Fruit fly (Drosophila melanogaster) Kc167 (cell line): ENCODE results near the gene CG7650.

ENCODE experiments used
- Sin3A ChIP-seq: fragments of >200 bp; optimal IDR thresholded peaks from 2 replicates; lab custom pipeline; 2018; ENCODE audit warnings: missing external identifiers
- h ChIP-seq: fragments of >200 bp; optimal IDR thresholded peaks from 3 replicates; lab custom pipeline; 2018; ENCODE audit warnings: missing external identifiers
- insv ChIP-seq: fragments of >200 bp; optimal IDR thresholded peaks from 3 replicates; lab custom pipeline; 2018; ENCODE audit warnings: missing external identifiers
- psq ChIP-seq: fragments of >200 bp; optimal IDR thresholded peaks from 2 replicates; lab custom pipeline; 2017; ENCODE audit warnings: missing external identifiers
- ttk ChIP-seq: sonication (Bioruptor generic); optimal IDR thresholded peaks from 2 replicates; lab custom pipeline; 2017; ENCODE audit warnings: missing external identifiers

dm6 chr3L:15594093-15594653, 16.0 kb downstream of the CG7650 start:
- TF ChIP-seq psq (lab: Kevin White, UChicago) (no peak), insv (lab: Kevin White, UChicago) (no peak), Sin3A (lab: Kevin White, UChicago) (no peak), ttk (lab: Kevin White, UChicago) (no peak), h (lab: Kevin White, UChicago) (no peak)
